Worm (Caenorhabditis elegans): ENCODE results near the gene mtss-1.

Gene mtss-1

DNA sequence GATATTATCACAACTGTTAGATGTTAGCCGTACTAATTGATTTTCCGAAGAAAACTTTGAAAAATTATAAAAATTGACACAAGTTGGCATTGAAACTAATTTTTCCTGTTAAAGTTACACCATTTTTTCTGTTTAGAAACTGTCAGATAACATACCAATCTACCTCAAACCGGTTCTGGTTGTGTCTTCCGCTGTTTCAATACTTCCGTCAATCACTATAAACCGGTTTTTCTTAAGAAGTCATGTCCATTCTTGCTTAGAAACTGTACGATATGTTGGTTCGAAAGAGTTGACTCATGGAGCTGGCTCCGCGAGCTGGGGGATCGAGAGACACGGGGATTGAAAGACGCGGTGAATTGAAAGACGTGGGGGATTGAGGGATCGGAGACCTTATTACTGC lies 2.1 kb downstream of the mtss-1 start:
- no peak for TF ChIP-seq nhr-12 (tag; optimal IDR thresholded peaks at IDR 0.05)
- no peak for TF ChIP-seq mep-1 (tag; optimal IDR thresholded peaks at IDR 0.05)
- TF ChIP-seq blmp-1 (tag; optimal IDR thresholded peaks at IDR 0.05) = no peak
- TF ChIP-seq ceh-43 (GFP tag; optimal IDR thresholded peaks at IDR 0.05) = no peak
- no peak for TF ChIP-seq elt-3 (tag; optimal IDR thresholded peaks at IDR 0.05)
- no peak for TF ChIP-seq ces-1 (GFP tag; optimal IDR thresholded peaks at IDR 0.05)
- no peak for TF ChIP-seq tbx-8 (GFP tag; optimal IDR thresholded peaks at IDR 0.05)
- no peak for TF ChIP-seq ceh-39 (tag; optimal IDR thresholded peaks at IDR 0.05)
- TF ChIP-seq lin-32 (GFP tag; optimal IDR thresholded peaks at IDR 0.05) = no peak
- TF ChIP-seq nhr-237 (tag; optimal IDR thresholded peaks at IDR 0.05) = no peak
- TF ChIP-seq sem-2 (GFP tag; optimal IDR thresholded peaks at IDR 0.05) = no peak
- no peak for TF ChIP-seq ztf-11 (tag; optimal IDR thresholded peaks at IDR 0.05)
- no peak for TF ChIP-seq mab-5 (tag; optimal IDR thresholded peaks at IDR 0.05)
- TF ChIP-seq elt-1 (tag; optimal IDR thresholded peaks at IDR 0.05; ENCODE audit: borderline replicate concordance, insufficient read depth) = no peak
- TF ChIP-seq lin-13 (tag; optimal IDR thresholded peaks at IDR 0.05) = no peak
- no peak for TF ChIP-seq sptf-1 (tag; optimal IDR thresholded peaks at IDR 0.05)
- TF ChIP-seq unc-62 (GFP tag; optimal IDR thresholded peaks at IDR 0.05) = no peak

- TF ChIP-seq snpc-4 (tag; optimal IDR thresholded peaks at IDR 0.05) = no peak
- TF ChIP-seq ztf-11 (tag; optimal IDR thresholded peaks at IDR 0.05) = no peak
- no peak for TF ChIP-seq ham-2 (GFP tag; optimal IDR thresholded peaks at IDR 0.05)
- TF ChIP-seq drap-1 (GFP tag; optimal IDR thresholded peaks at IDR 0.05) = no peak
- TF ChIP-seq mab-5 (tag; optimal IDR thresholded peaks at IDR 0.05) = no peak
- no peak for TF ChIP-seq cnd-1 (tag; optimal IDR thresholded peaks at IDR 0.05)
- TF ChIP-seq tbx-8 (GFP tag; optimal IDR thresholded peaks at IDR 0.05) = no peak
- TF ChIP-seq nhr-2 (tag; optimal IDR thresholded peaks at IDR 0.05) = no peak
- no peak for TF ChIP-seq mep-1 (tag; optimal IDR thresholded peaks at IDR 0.05)
- TF ChIP-seq zip-8 (tag; optimal IDR thresholded peaks at IDR 0.05) = no peak
- no peak for TF ChIP-seq ces-1 (GFP tag; optimal IDR thresholded peaks at IDR 0.05)
- TF ChIP-seq nhr-237 (tag; optimal IDR thresholded peaks at IDR 0.05) = no peak
- no peak for TF ChIP-seq ceh-83 (GFP tag; optimal IDR thresholded peaks at IDR 0.05)
- TF ChIP-seq lin-13 (tag; optimal IDR thresholded peaks at IDR 0.05) = no peak
- no peak for TF ChIP-seq hlh-1 (tag; optimal IDR thresholded peaks at IDR 0.05)
These were observed 3.1 kb downstream of the mtss-1 start, which contains the start of gene K02D10.2 for ce11 chrIII:8771162-8771561. Gene K02D10.2 (minus strand): TSS chrIII:8771262.

DNA sequence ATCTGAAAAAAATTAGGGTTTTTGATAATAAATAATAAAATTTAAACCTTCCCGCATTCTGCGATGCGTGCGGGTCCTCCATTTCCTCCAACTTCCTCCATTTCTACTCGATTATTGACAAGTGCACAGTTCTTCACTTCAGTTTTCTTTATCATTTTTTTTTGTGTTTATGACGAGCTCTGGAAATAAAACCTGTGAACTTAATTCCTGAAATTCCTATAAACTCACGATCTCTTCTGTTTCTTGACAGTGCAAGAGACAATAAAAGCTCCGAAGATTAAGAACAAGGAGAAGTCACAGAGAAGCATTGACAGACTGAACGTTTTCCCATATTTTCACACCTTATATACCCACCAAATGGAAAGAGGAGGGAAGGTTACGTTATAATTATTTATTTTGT lies 3.7 kb downstream of the mtss-1 start, which contains the start of gene K02D10.3:
TSS of gene K02D10.3 (minus strand) at position 101 of the 400 bp plus-strand sequence.
- TF ChIP-seq ztf-11 (tag; optimal IDR thresholded peaks at IDR 0.05) (no peak), bed-3 (GFP tag; optimal IDR thresholded peaks at IDR 0.05) (no peak), flh-1 (GFP tag; optimal IDR thresholded peaks at IDR 0.05) (no peak), nhr-237 (tag; optimal IDR thresholded peaks at IDR 0.05) (no peak), snpc-4 (tag; optimal IDR thresholded peaks at IDR 0.05) (no peak), tbx-8 (GFP tag; optimal IDR thresholded peaks at IDR 0.05) (no peak), hlh-1 (tag; optimal IDR thresholded peaks at IDR 0.05) (no peak), unc-120 (tag; optimal IDR thresholded peaks at IDR 0.05; ENCODE audit: poor library complexity, severe bottlenecking) (no peak), nhr-2 (tag; optimal IDR thresholded peaks at IDR 0.05) (no peak), M03D4.4 (tag; optimal IDR thresholded peaks at IDR 0.05) (no peak), nhr-12 (tag; optimal IDR thresholded peaks at IDR 0.05) (no peak), drap-1 (GFP tag; optimal IDR thresholded peaks at IDR 0.05) (no peak), elt-3 (tag; optimal IDR thresholded peaks at IDR 0.05) (no peak)

DNA sequence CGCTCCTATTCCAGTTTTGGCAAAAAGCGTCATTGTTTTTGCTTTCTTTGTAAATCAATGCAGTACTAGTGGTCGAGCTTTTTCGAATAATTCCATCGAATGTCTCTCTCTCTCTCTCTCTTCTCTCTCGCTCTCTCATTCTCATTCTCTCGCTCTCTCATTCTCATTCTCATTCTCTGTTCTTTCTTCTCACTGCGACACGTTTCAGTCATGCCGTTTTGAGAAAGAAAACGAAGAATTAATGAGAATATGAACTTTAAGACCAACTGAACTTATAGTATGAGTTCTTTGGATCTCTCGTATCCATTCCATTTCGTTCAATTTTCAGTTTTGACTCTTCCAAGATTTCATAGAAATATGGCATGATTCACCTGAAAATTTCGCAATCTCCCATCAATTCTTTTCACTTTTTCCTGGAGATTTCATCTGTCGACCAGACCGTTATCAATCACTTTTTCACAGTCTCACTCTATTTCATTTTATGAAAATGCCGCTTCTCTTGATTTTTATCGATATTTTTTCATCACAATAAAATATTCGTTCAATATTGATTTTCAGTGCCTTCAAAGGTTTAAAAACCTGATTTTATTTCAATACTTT lies 4.4 kb downstream of the mtss-1 start:
- TF ChIP-seq blmp-1 (tag; optimal IDR thresholded peaks at IDR 0.05) (peak; percentile 21), ztf-11 (tag; optimal IDR thresholded peaks at IDR 0.05) (no peak)

ce11 chrIII:8773375-8773774 lies 5.3 kb downstream of the mtss-1 start:
- TF ChIP-seq nhr-12 (tag; optimal IDR thresholded peaks at IDR 0.05) (no peak), unc-62 (GFP tag; optimal IDR thresholded peaks at IDR 0.05) (no peak), flh-1 (GFP tag; optimal IDR thresholded peaks at IDR 0.05) (no peak), lin-32 (GFP tag; optimal IDR thresholded peaks at IDR 0.05) (no peak), ztf-11 (tag; optimal IDR thresholded peaks at IDR 0.05) (no peak), hlh-1 (tag; optimal IDR thresholded peaks at IDR 0.05) (no peak), nhr-28 (tag; optimal IDR thresholded peaks at IDR 0.05) (no peak)
